Fruit fly (Drosophila melanogaster) whole organism, prepupa: ENCODE results near the gene CG12035.

Experiments used
- Blimp-1 ChIP-seq: fragments of 200-800 bp; sonication (Bioruptor generic); optimal IDR thresholded peaks from 3 replicates; lab custom pipeline; 2017; ENCODE audit warnings: missing biosample characterization, missing genetic modification characterization, mild to moderate bottlenecking, moderate library complexity, missing genetic modification reagents
- CG10631 ChIP-seq: fragments of 200-800 bp; sonication (Bioruptor generic); optimal IDR thresholded peaks from 2 replicates; lab custom pipeline; 2016; ENCODE audit warnings: missing biosample characterization, missing genetic modification characterization
- CG10669 ChIP-seq: fragments of 200-800 bp; sonication (Bioruptor generic); optimal IDR thresholded peaks from 3 replicates; lab custom pipeline; 2018; ENCODE audit warnings: missing biosample characterization, mild to moderate bottlenecking, missing genetic modification characterization, moderate library complexity
- CG11294 ChIP-seq: fragments of 200-800 bp; sonication (Bioruptor generic); IDR thresholded peaks from 2 replicates; pipeline ENCODE4 v1.3.6; 2022; ENCODE audit warnings: missing biosample characterization, missing genetic modification characterization
- CG11762 ChIP-seq: fragments of 200-800 bp; sonication (Bioruptor generic); optimal IDR thresholded peaks from 3 replicates; lab custom pipeline; 2016; ENCODE audit warnings: missing biosample characterization, missing genetic modification characterization; ENCODE audit not compliant: insufficient read depth
- CG15336 ChIP-seq: fragments of 200-800 bp; sonication (Bioruptor generic); IDR thresholded peaks from 2 replicates; pipeline ENCODE4 v1.3.6; 2022; ENCODE audit warnings: missing biosample characterization, missing genetic modification characterization
- CG1621 ChIP-seq: fragments of 200-800 bp; sonication (Bioruptor generic); optimal IDR thresholded peaks from 3 replicates; lab custom pipeline; 2018; ENCODE audit warnings: missing biosample characterization, mild to moderate bottlenecking, missing genetic modification characterization
- CG3032 ChIP-seq: fragments of 200-800 bp; optimal IDR thresholded peaks from 2 replicates; lab custom pipeline; 2019; ENCODE audit warnings: missing biosample characterization, mild to moderate bottlenecking, missing genetic modification characterization, moderate library complexity
- CG31627 ChIP-seq: fragments of 200-800 bp; sonication (Bioruptor generic); optimal IDR thresholded peaks from 3 replicates; lab custom pipeline; 2016; ENCODE audit warnings: missing biosample characterization, missing genetic modification characterization
- CG32006 ChIP-seq: fragments of 200-800 bp; sonication (Bioruptor generic); optimal IDR thresholded peaks from 3 replicates; lab custom pipeline; 2017; ENCODE audit warnings: missing biosample characterization, mild to moderate bottlenecking, missing genetic modification characterization
- CG34406 ChIP-seq: fragments of 200-800 bp; sonication (Bioruptor generic); optimal IDR thresholded peaks from 3 replicates; lab custom pipeline; 2016; ENCODE audit warnings: missing biosample characterization, missing genetic modification characterization
- CG4318 ChIP-seq: fragments of 200-800 bp; sonication (Bioruptor generic); optimal IDR thresholded peaks from 3 replicates; lab custom pipeline; 2017; ENCODE audit warnings: missing biosample characterization, mild to moderate bottlenecking, missing genetic modification characterization
- CG6163 ChIP-seq: fragments of 200-800 bp; sonication (Bioruptor generic); IDR thresholded peaks from 3 replicates; pipeline ENCODE4 v1.3.6; 2022; ENCODE audit warnings: missing biosample characterization, missing genetic modification characterization
- CG6276 ChIP-seq: fragments of 200-800 bp; sonication (Bioruptor generic); optimal IDR thresholded peaks from 2 replicates; lab custom pipeline; 2017; ENCODE audit warnings: missing biosample characterization, mild to moderate bottlenecking, missing genetic modification characterization
- CG6792 ChIP-seq: fragments of 200-800 bp; sonication (Bioruptor generic); optimal IDR thresholded peaks from 3 replicates; lab custom pipeline; 2016; ENCODE audit warnings: missing biosample characterization, missing genetic modification characterization
- CG6808 ChIP-seq: fragments of 200-800 bp; sonication (Bioruptor generic); optimal IDR thresholded peaks from 3 replicates; lab custom pipeline; 2017; ENCODE audit warnings: missing biosample characterization, missing genetic modification characterization, mild to moderate bottlenecking, moderate library complexity, missing genetic modification reagents
- CG6854 ChIP-seq: fragments of 200-800 bp; sonication (Bioruptor generic); optimal IDR thresholded peaks from 2 replicates; lab custom pipeline; 2017; ENCODE audit warnings: missing biosample characterization, mild to moderate bottlenecking, missing genetic modification characterization
- CG7368 ChIP-seq: fragments of 200-800 bp; sonication (Bioruptor generic); optimal IDR thresholded peaks from 3 replicates; lab custom pipeline; 2016; ENCODE audit warnings: missing biosample characterization, missing genetic modification characterization
- CG8119 ChIP-seq: fragments of 200-800 bp; sonication (Bioruptor generic); IDR thresholded peaks from 3 replicates; pipeline ENCODE4 v1.3.6; 2022; ENCODE audit warnings: missing biosample characterization, missing genetic modification characterization
- CG8632 ChIP-seq: fragments of 200-800 bp; sonication (Bioruptor generic); optimal IDR thresholded peaks from 3 replicates; lab custom pipeline; 2016; ENCODE audit warnings: missing biosample characterization, missing genetic modification characterization
- CG9139 ChIP-seq: fragments of 200-800 bp; sonication (Bioruptor generic); optimal IDR thresholded peaks from 3 replicates; lab custom pipeline; 2017; ENCODE audit warnings: missing biosample characterization, mild to moderate bottlenecking, missing genetic modification characterization
- Eip75B ChIP-seq: fragments of 200-800 bp; sonication (Bioruptor generic); optimal IDR thresholded peaks from 3 replicates; lab custom pipeline; 2016; ENCODE audit warnings: missing biosample characterization, missing genetic modification characterization
- Eip78C ChIP-seq: fragments of 200-800 bp; sonication (Bioruptor generic); peaks from one replicate; lab custom pipeline; 2016; ENCODE audit warnings: missing biosample characterization, missing genetic modification characterization
- Eip93F ChIP-seq: fragments of 200-800 bp; sonication (Bioruptor generic); optimal IDR thresholded peaks from 2 replicates; lab custom pipeline; 2016; ENCODE audit warnings: missing biosample characterization, mild to moderate bottlenecking, missing genetic modification characterization
- Ets21C ChIP-seq: fragments of 200-800 bp; sonication (Bioruptor generic); optimal IDR thresholded peaks from 3 replicates; lab custom pipeline; 2016; ENCODE audit warnings: missing biosample characterization, missing genetic modification characterization
- Ets96B ChIP-seq: fragments of 200-800 bp; optimal IDR thresholded peaks from 2 replicates; lab custom pipeline; 2019; ENCODE audit warnings: missing biosample characterization, mild to moderate bottlenecking, missing genetic modification characterization, moderate library complexity
- Gug ChIP-seq: fragments of 200-800 bp; sonication (Bioruptor generic); IDR thresholded peaks from 2 replicates; pipeline ENCODE4 v1.3.6; 2022; ENCODE audit warnings: missing biosample characterization, missing genetic modification characterization
- Hr39 ChIP-seq: fragments of 200-800 bp; sonication (Bioruptor generic); optimal IDR thresholded peaks from 2 replicates; lab custom pipeline; 2016; ENCODE audit warnings: missing biosample characterization, missing genetic modification characterization
- Lpt ChIP-seq: fragments of 200-800 bp; sonication (Bioruptor generic); optimal IDR thresholded peaks from 3 replicates; lab custom pipeline; 2016; ENCODE audit warnings: missing biosample characterization, missing genetic modification characterization
- Met ChIP-seq: fragments of 200-800 bp; sonication (Bioruptor generic); optimal IDR thresholded peaks from 3 replicates; lab custom pipeline; 2016; ENCODE audit warnings: missing biosample characterization, missing genetic modification characterization
- OdsH ChIP-seq: fragments of 200-800 bp; sonication (Bioruptor generic); optimal IDR thresholded peaks from 3 replicates; lab custom pipeline; 2016; ENCODE audit warnings: missing biosample characterization, missing genetic modification characterization
- Smox ChIP-seq: fragments of 200-800 bp; sonication (Bioruptor generic); optimal IDR thresholded peaks from 3 replicates; lab custom pipeline; 2016; ENCODE audit warnings: missing biosample characterization, missing genetic modification characterization
- Sox102F ChIP-seq: fragments of 200-800 bp; sonication (Bioruptor generic); optimal IDR thresholded peaks from 2 replicates; lab custom pipeline; 2016; ENCODE audit warnings: missing biosample characterization, mild to moderate bottlenecking, missing genetic modification characterization
- Sox14 ChIP-seq: fragments of 200-800 bp; sonication (Bioruptor generic); optimal IDR thresholded peaks from 3 replicates; lab custom pipeline; 2016; ENCODE audit warnings: missing biosample characterization, missing genetic modification characterization
- achi ChIP-seq: fragments of 200-800 bp; sonication (Bioruptor generic); optimal IDR thresholded peaks from 3 replicates; lab custom pipeline; 2016; ENCODE audit warnings: missing biosample characterization, missing genetic modification characterization
- acj6 ChIP-seq: fragments of 200-800 bp; sonication (Bioruptor generic); optimal IDR thresholded peaks from 3 replicates; lab custom pipeline; 2016; ENCODE audit warnings: missing biosample characterization, missing genetic modification characterization
- cyc ChIP-seq: fragments of 200-800 bp; sonication (Bioruptor generic); optimal IDR thresholded peaks from 3 replicates; lab custom pipeline; 2016; ENCODE audit warnings: missing biosample characterization, missing genetic modification characterization
- dac ChIP-seq: fragments of 200-800 bp; sonication (Bioruptor generic); optimal IDR thresholded peaks from 2 replicates; lab custom pipeline; 2017; ENCODE audit warnings: missing biosample characterization, mild to moderate bottlenecking, missing genetic modification characterization
- dsx ChIP-seq: fragments of 200-800 bp; optimal IDR thresholded peaks from 3 replicates; lab custom pipeline; 2019; ENCODE audit warnings: missing biosample characterization, mild to moderate bottlenecking, missing genetic modification characterization, moderate library complexity; ENCODE audit not compliant: poor library complexity, severe bottlenecking
- eg ChIP-seq: fragments of 200-800 bp; sonication (Bioruptor generic); IDR thresholded peaks from 3 replicates; pipeline ENCODE4 v1.3.6; 2022; ENCODE audit warnings: missing biosample characterization, missing genetic modification characterization
- esn ChIP-seq: fragments of 200-800 bp; sonication (Bioruptor generic); optimal IDR thresholded peaks from 2 replicates; lab custom pipeline; 2016; ENCODE audit warnings: missing biosample characterization, mild to moderate bottlenecking, missing genetic modification characterization, moderate library complexity
- fd59A ChIP-seq: fragments of 200-800 bp; sonication (Bioruptor generic); optimal IDR thresholded peaks from 2 replicates; lab custom pipeline; 2017; ENCODE audit warnings: missing biosample characterization, mild to moderate bottlenecking, missing genetic modification characterization, missing genetic modification reagents
- fkh ChIP-seq: fragments of 200-800 bp; sonication (Bioruptor generic); optimal IDR thresholded peaks from 3 replicates; lab custom pipeline; 2017; ENCODE audit warnings: missing biosample characterization, mild to moderate bottlenecking, missing genetic modification characterization, moderate library complexity
- lz ChIP-seq: fragments of 200-800 bp; sonication (Bioruptor generic); optimal IDR thresholded peaks from 3 replicates; lab custom pipeline; 2016; ENCODE audit warnings: missing biosample characterization, missing genetic modification characterization
- pdm3 ChIP-seq: fragments of 200-800 bp; sonication (Bioruptor generic); optimal IDR thresholded peaks from 3 replicates; lab custom pipeline; 2016; ENCODE audit warnings: missing biosample characterization, missing genetic modification characterization
- spab ChIP-seq: fragments of 200-800 bp; sonication (Bioruptor generic); optimal IDR thresholded peaks from 2 replicates; lab custom pipeline; 2017; ENCODE audit warnings: missing biosample characterization, mild to moderate bottlenecking, missing genetic modification characterization, missing genetic modification reagents
- ss ChIP-seq, 2 experiments: fragments of 200-800 bp; sonication (Bioruptor generic); optimal IDR thresholded peaks; 2 replicates in 1 of 2; 3 replicates in 1 of 2; lab custom pipeline; 2017 to 2018; ENCODE audit warnings: mild to moderate bottlenecking in 2 of 2, missing biosample characterization in 2 of 2, missing genetic modification characterization in 2 of 2, moderate library complexity in 1 of 2
- topi ChIP-seq: fragments of 200-800 bp; sonication (Bioruptor generic); optimal IDR thresholded peaks from 3 replicates; lab custom pipeline; 2016; ENCODE audit warnings: missing biosample characterization, missing genetic modification characterization
- vri ChIP-seq: fragments of 200-800 bp; sonication (Bioruptor generic); optimal IDR thresholded peaks from 3 replicates; lab custom pipeline; 2016; ENCODE audit warnings: missing biosample characterization, mild to moderate bottlenecking, missing genetic modification characterization

CG12035 gene

dm6 chr3L:1746338-1747199 is 22.4 kb downstream of the CG12035 start, which contains the start of gene CG13921 (continued):
- TF ChIP-seq Sox14 (GFP tag; lab: Kevin White, UChicago), result peak; percentile 99
- peak; percentile 100 for TF ChIP-seq CG11762 (GFP tag; lab: Kevin White, UChicago)
- peak; percentile 99 for TF ChIP-seq CG34406
- TF ChIP-seq Eip75B, result peak; percentile 100
- TF ChIP-seq eg, result peak; percentile 100
- TF ChIP-seq CG8119 (GFP tag; lab: Robert Waterston, UW), result peak; percentile 100
- TF ChIP-seq CG6854, result peak; percentile 99
- peak; percentile 99 for TF ChIP-seq Sox102F (GFP tag; lab: Kevin White, UChicago)
- peak; percentile 91 for TF ChIP-seq fkh
- peak; percentile 100 for TF ChIP-seq Ets96B (tag; lab: Kevin White, UChicago)
- TF ChIP-seq dac (GFP tag; lab: Kevin White, UChicago), result peak; percentile 99
- peak; percentile 99 for TF ChIP-seq Hr39 (GFP tag; lab: Kevin White, UChicago)

- TF ChIP-seq fd59A (GFP tag; lab: Kevin White, UChicago), result no peak
- TF ChIP-seq CG8632 (GFP tag; lab: Kevin White, UChicago), result no peak
- TF ChIP-seq Ets21C (GFP tag; lab: Kevin White, UChicago), result no peak
- no peak for TF ChIP-seq CG1621
- no peak for TF ChIP-seq CG3032 (tag; lab: Kevin White, UChicago)
- no peak for TF ChIP-seq Sox14 (GFP tag; lab: Kevin White, UChicago)
- TF ChIP-seq Smox (GFP tag; lab: Kevin White, UChicago), result no peak
- no peak for TF ChIP-seq CG7368 (GFP tag; lab: Kevin White, UChicago)
- TF ChIP-seq Blimp-1, result no peak
- no peak for TF ChIP-seq CG6808 (GFP tag; lab: Kevin White, UChicago)
- no peak for TF ChIP-seq CG15336
- TF ChIP-seq cyc, result no peak
- no peak for TF ChIP-seq CG6792 (GFP tag; lab: Kevin White, UChicago)
- peak; percentile 7 for TF ChIP-seq esn (GFP tag; lab: Kevin White, UChicago)
- no peak for TF ChIP-seq CG6163 (GFP tag; lab: Robert Waterston, UW)
- TF ChIP-seq topi (GFP tag; lab: Kevin White, UChicago), result no peak
- no peak for TF ChIP-seq acj6 (GFP tag; lab: Kevin White, UChicago)
- TF ChIP-seq Met, result peak; percentile 5
- TF ChIP-seq OdsH (GFP tag; lab: Kevin White, UChicago), result no peak
- TF ChIP-seq Eip75B, result no peak
- TF ChIP-seq lz (GFP tag; lab: Kevin White, UChicago), result no peak
- no peak for TF ChIP-seq CG10631 (GFP tag; lab: Kevin White, UChicago)
- TF ChIP-seq spab (GFP tag; lab: Kevin White, UChicago), result no peak
- no peak for TF ChIP-seq CG34406
- TF ChIP-seq CG10669 (GFP tag; lab: Kevin White, UChicago), result no peak
- TF ChIP-seq Ets96B (tag; lab: Kevin White, UChicago), result no peak
- TF ChIP-seq achi (GFP tag; lab: Kevin White, UChicago), result no peak
- no peak for TF ChIP-seq pdm3 (GFP tag; lab: Kevin White, UChicago)
- TF ChIP-seq Gug (GFP tag; lab: Robert Waterston, UW), result no peak
- TF ChIP-seq dsx, result no peak
- TF ChIP-seq Eip93F (GFP tag; lab: Kevin White, UChicago), result no peak
- no peak for TF ChIP-seq Lpt
- peak in 1 of 2 experiments; percentile 25 for TF ChIP-seq ss (GFP tag; optimal IDR thresholded peaks at IDR 0.05; lab: Kevin White, UChicago)
- no peak for TF ChIP-seq CG9139 (GFP tag; lab: Kevin White, UChicago)
- TF ChIP-seq CG4318 (GFP tag; lab: Kevin White, UChicago), result no peak
- TF ChIP-seq Eip78C (GFP tag; lab: Kevin White, UChicago), result peak; percentile 57
- no peak for TF ChIP-seq CG6276 (GFP tag; lab: Kevin White, UChicago)
- no peak for TF ChIP-seq vri (GFP tag; lab: Kevin White, UChicago)
- TF ChIP-seq CG32006 (GFP tag; lab: Kevin White, UChicago), result peak; percentile 5
- no peak for TF ChIP-seq CG31627 (GFP tag; lab: Kevin White, UChicago)
- no peak for TF ChIP-seq CG11294 (GFP tag; lab: Robert Waterston, UW)
Observed at dm6 chr3L:1748218-1748617, 24.0 kb downstream of the CG12035 start.
